Worm (Caenorhabditis elegans) whole organism, late embryonic: ENCODE measurements around the gene F20A1.2.

Experiments
- C38D4.7 ChIP-seq: fragments of 200-800 bp; sonication (Bioruptor generic); optimal IDR thresholded peaks from 2 replicates; lab custom pipeline; 2018; ENCODE audit warnings: mild to moderate bottlenecking, missing genetic modification characterization, moderate library complexity, missing compliant biosample characterization
- K09A11.1 ChIP-seq: sonication (generic microtip); optimal IDR thresholded peaks from 2 replicates; lab custom pipeline; 2017; ENCODE audit warnings: antibody characterized with exemption, mild to moderate bottlenecking, missing genetic modification characterization, missing compliant biosample characterization; ENCODE audit not compliant: insufficient read depth
- T23F11.4 ChIP-seq: fragments of 200-800 bp; sonication (Bioruptor generic); optimal IDR thresholded peaks from 2 replicates; lab custom pipeline; 2018; ENCODE audit warnings: mild to moderate bottlenecking, missing genetic modification characterization, missing compliant biosample characterization
- ahr-1 ChIP-seq: sonication (generic microtip); optimal IDR thresholded peaks from 2 replicates; lab custom pipeline; 2016; ENCODE audit warnings: missing genetic modification characterization, missing compliant biosample characterization
- ceh-14 ChIP-seq: sonication (generic microtip); optimal IDR thresholded peaks from 2 replicates; lab custom pipeline; 2016; ENCODE audit warnings: missing genotype, missing genetic modification characterization, missing compliant biosample characterization
- ceh-18 ChIP-seq: sonication (generic microtip); optimal IDR thresholded peaks from 2 replicates; lab custom pipeline; 2016; ENCODE audit warnings: missing genetic modification characterization, missing compliant biosample characterization
- ceh-19 ChIP-seq: fragments of 200-800 bp; sonication (Bioruptor generic); optimal IDR thresholded peaks from 2 replicates; lab custom pipeline; 2018; ENCODE audit warnings: mild to moderate bottlenecking, missing genetic modification characterization, missing compliant biosample characterization
- ceh-2 ChIP-seq: sonication (generic microtip); optimal IDR thresholded peaks from 2 replicates; lab custom pipeline; 2016; ENCODE audit warnings: missing genotype, missing genetic modification characterization, missing compliant biosample characterization
- ceh-24 ChIP-seq: sonication (generic microtip); optimal IDR thresholded peaks from 2 replicates; lab custom pipeline; 2016; ENCODE audit warnings: mild to moderate bottlenecking, missing genetic modification characterization, missing compliant biosample characterization
- ceh-30 ChIP-seq: fragments of 150-350 bp; optimal IDR thresholded peaks from 2 replicates; lab custom pipeline; 2014; ENCODE audit warnings: missing biosample characterization, missing genetic modification characterization
- ceh-31 ChIP-seq: sonication (generic microtip); optimal IDR thresholded peaks from 2 replicates; lab custom pipeline; 2016; ENCODE audit warnings: missing genetic modification characterization, missing compliant biosample characterization
- ceh-48 ChIP-seq: sonication (generic microtip); optimal IDR thresholded peaks from 2 replicates; lab custom pipeline; 2016; ENCODE audit warnings: missing genetic modification characterization, inconsistent platforms, missing compliant biosample characterization
- ceh-6 ChIP-seq: fragments of 200-800 bp; sonication (Bioruptor generic); optimal IDR thresholded peaks from 2 replicates; lab custom pipeline; 2018; ENCODE audit warnings: mild to moderate bottlenecking, missing genetic modification characterization, missing compliant biosample characterization
- ceh-9 ChIP-seq: sonication (generic microtip); optimal IDR thresholded peaks from 2 replicates; lab custom pipeline; 2016; ENCODE audit warnings: mild to moderate bottlenecking, missing genetic modification characterization, inconsistent platforms, missing compliant biosample characterization
- che-1 ChIP-seq: sonication (generic microtip); optimal IDR thresholded peaks from 2 replicates; lab custom pipeline; 2016; ENCODE audit warnings: mild to moderate bottlenecking, missing genetic modification characterization, missing compliant biosample characterization
- dve-1 ChIP-seq: sonication (generic microtip); optimal IDR thresholded peaks from 2 replicates; lab custom pipeline; 2017; ENCODE audit warnings: antibody characterized with exemption, mild to moderate bottlenecking, missing genetic modification characterization, missing compliant biosample characterization
- fax-1 ChIP-seq: sonication (generic microtip); optimal IDR thresholded peaks from 2 replicates; lab custom pipeline; 2016; ENCODE audit warnings: missing genotype, missing genetic modification characterization, missing compliant biosample characterization
- fkh-6 ChIP-seq: sonication (generic microtip); optimal IDR thresholded peaks from 2 replicates; lab custom pipeline; 2016; ENCODE audit warnings: missing genetic modification characterization, missing compliant biosample characterization
- gmeb-2 ChIP-seq: sonication (generic microtip); optimal IDR thresholded peaks from 2 replicates; lab custom pipeline; 2016; ENCODE audit warnings: missing genetic modification characterization, inconsistent platforms, missing compliant biosample characterization
- hlh-13 ChIP-seq: fragments of 200-800 bp; sonication (Bioruptor generic); optimal IDR thresholded peaks from 2 replicates; lab custom pipeline; 2018; ENCODE audit warnings: mild to moderate bottlenecking, missing genetic modification characterization, missing compliant biosample characterization
- hlh-30 ChIP-seq: sonication (generic microtip); optimal IDR thresholded peaks from 2 replicates; lab custom pipeline; 2017; ENCODE audit warnings: antibody characterized with exemption, missing genetic modification characterization, missing compliant biosample characterization; ENCODE audit not compliant: insufficient read depth
- hlh-6 ChIP-seq: sonication (generic microtip); optimal IDR thresholded peaks from 2 replicates; lab custom pipeline; 2016; ENCODE audit warnings: missing genotype, missing genetic modification characterization, missing compliant biosample characterization
- hlh-8 ChIP-seq: sonication (generic microtip); optimal IDR thresholded peaks from 2 replicates; lab custom pipeline; 2016; ENCODE audit warnings: missing genotype, missing genetic modification characterization, missing compliant biosample characterization
- madf-2 ChIP-seq: sonication (generic microtip); optimal IDR thresholded peaks from 2 replicates; lab custom pipeline; 2017; ENCODE audit warnings: missing genetic modification characterization, missing compliant biosample characterization
- npax-4 ChIP-seq: sonication (generic microtip); optimal IDR thresholded peaks from 2 replicates; lab custom pipeline; 2016; ENCODE audit warnings: missing genetic modification characterization, missing compliant biosample characterization
- pag-3 ChIP-seq: sonication (generic microtip); optimal IDR thresholded peaks from 2 replicates; lab custom pipeline; 2016; ENCODE audit warnings: missing compliant biosample characterization, missing genetic modification characterization, borderline replicate concordance
- pat-9 ChIP-seq: fragments of 200-800 bp; sonication (Bioruptor generic); optimal IDR thresholded peaks from 2 replicates; lab custom pipeline; 2018; ENCODE audit warnings: mild to moderate bottlenecking, missing genetic modification characterization, moderate library complexity, missing compliant biosample characterization
- pax-1 ChIP-seq: fragments of 150-350 bp; optimal IDR thresholded peaks from 2 replicates; lab custom pipeline; 2014; ENCODE audit warnings: missing biosample characterization, missing genetic modification characterization
- pros-1 ChIP-seq: fragments of 150-350 bp; optimal IDR thresholded peaks from 2 replicates; lab custom pipeline; 2014; ENCODE audit warnings: missing biosample characterization, missing genetic modification reagents, missing genetic modification characterization
- ref-2 ChIP-seq: sonication (generic microtip); optimal IDR thresholded peaks from 2 replicates; lab custom pipeline; 2016; ENCODE audit warnings: missing genetic modification characterization, missing compliant biosample characterization
- rnt-1 ChIP-seq: sonication (generic microtip); optimal IDR thresholded peaks from 2 replicates; lab custom pipeline; 2016; ENCODE audit warnings: missing genetic modification characterization, missing compliant biosample characterization
- syd-9 ChIP-seq: sonication (generic microtip); optimal IDR thresholded peaks from 2 replicates; lab custom pipeline; 2016; ENCODE audit warnings: mild to moderate bottlenecking, missing genetic modification characterization, moderate library complexity, missing compliant biosample characterization
- tbx-2 ChIP-seq: sonication (generic microtip); optimal IDR thresholded peaks from 2 replicates; lab custom pipeline; 2016; ENCODE audit warnings: missing genetic modification characterization, missing compliant biosample characterization
- ttx-3 ChIP-seq: sonication (generic microtip); optimal IDR thresholded peaks from 2 replicates; lab custom pipeline; 2016; ENCODE audit warnings: missing genetic modification reagents, missing genetic modification characterization, missing compliant biosample characterization
- unc-55 ChIP-seq: sonication (generic microtip); optimal IDR thresholded peaks from 2 replicates; lab custom pipeline; 2017; ENCODE audit warnings: missing biosample characterization, missing genetic modification reagents, missing genetic modification characterization
- unc-86 ChIP-seq: sonication (generic microtip); optimal IDR thresholded peaks from 2 replicates; lab custom pipeline; 2016; ENCODE audit warnings: missing genetic modification characterization, missing compliant biosample characterization
- zip-5 ChIP-seq: sonication (generic microtip); optimal IDR thresholded peaks from 2 replicates; lab custom pipeline; 2016; ENCODE audit warnings: missing genetic modification characterization, missing compliant biosample characterization
- ztf-16 ChIP-seq: sonication (generic microtip); optimal IDR thresholded peaks from 2 replicates; lab custom pipeline; 2017; ENCODE audit warnings: missing genetic modification characterization, missing compliant biosample characterization

Gene F20A1.2

DNA sequence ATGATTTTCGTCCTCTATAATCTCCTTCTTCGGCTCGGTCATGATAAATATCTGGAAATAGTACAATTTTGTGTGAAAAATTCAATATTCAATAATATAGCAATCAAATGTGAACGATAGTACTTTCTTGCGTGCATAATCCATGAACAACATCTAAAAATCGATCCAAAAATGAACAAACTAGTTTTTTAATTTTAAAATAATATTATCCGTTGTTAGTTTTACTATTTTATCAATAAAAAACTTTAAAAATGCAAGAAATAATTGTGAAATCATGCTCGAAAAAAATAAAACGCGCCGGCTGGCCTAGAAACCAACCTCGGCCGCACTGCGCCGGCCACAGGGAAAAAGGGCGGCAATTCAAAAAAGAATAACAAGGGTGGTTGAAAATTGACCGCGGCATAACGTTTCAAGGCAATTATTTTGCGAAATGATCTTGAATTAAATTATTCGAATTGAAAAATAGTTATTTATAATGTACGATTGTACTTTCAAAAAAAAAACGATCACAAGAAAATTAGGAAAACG lies 38.6 kb downstream of the F20A1.2 start, which contains the start of gene mys-1 (continued):
- TF ChIP-seq T23F11.4 (GFP tag; lab: Kevin White, UChicago) (no peak), hlh-6 (tag; lab: Kevin White, UChicago) (no peak), zip-5 (tag; lab: Kevin White, UChicago) (peak; percentile 77), ceh-48 (tag; lab: Kevin White, UChicago) (no peak), hlh-8 (tag; lab: Kevin White, UChicago) (peak; percentile 78), unc-86 (tag; lab: Kevin White, UChicago) (peak; percentile 1), tbx-2 (tag; lab: Kevin White, UChicago) (peak; percentile 86), fax-1 (peak; percentile 63), ztf-16 (tag; lab: Kevin White, UChicago) (peak; percentile 27), hlh-13 (GFP tag; lab: Kevin White, UChicago) (no peak), ceh-14 (tag; lab: Kevin White, UChicago) (peak; percentile 72)

DNA sequence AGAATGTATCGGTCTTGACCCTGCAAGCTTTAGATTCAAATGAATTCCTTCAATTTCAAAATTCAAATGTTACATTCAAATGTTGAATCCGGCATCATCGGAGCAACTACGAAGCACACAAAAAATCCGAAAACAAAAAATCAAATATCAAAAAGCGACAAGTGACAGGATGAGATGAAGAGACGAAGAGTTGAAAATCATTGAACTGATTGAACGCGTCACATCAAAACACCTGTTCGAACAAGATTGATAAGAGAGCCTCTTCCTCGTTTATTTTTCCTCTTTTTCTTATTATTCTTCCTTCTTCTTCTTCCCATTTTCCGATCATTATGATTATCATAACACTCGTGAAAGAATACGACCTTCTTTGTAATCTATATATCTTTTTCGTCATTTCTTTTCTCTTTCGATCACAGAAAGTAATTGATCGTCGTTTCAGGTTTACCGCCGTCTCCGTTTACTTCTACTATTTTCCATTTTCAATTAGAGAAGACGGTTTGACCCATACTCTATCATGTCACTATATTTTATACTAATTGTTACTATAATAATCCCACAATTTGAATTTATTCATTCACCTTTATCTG lies 39.5 kb downstream of the F20A1.2 start, which contains the start of gene VC5.2:
VC5.2 (plus strand) TSS at position 439 of the 587 bp plus-strand sequence.
- TF ChIP-seq ceh-6 (GFP tag; lab: Kevin White, UChicago) = no peak
- peak; percentile 72 for TF ChIP-seq unc-55 (GFP tag; lab: Kevin White, UChicago)
- TF ChIP-seq npax-4 (tag; lab: Kevin White, UChicago) = no peak

- TF ChIP-seq tbx-2 (tag; lab: Kevin White, UChicago) (no peak), pag-3 (tag; lab: Kevin White, UChicago) (no peak), ceh-30 (tag; lab: Kevin White, UChicago) (no peak), che-1 (tag; lab: Kevin White, UChicago) (no peak), fkh-6 (no peak), ref-2 (no peak), hlh-13 (GFP tag; lab: Kevin White, UChicago) (no peak), ceh-19 (no peak), ceh-9 (tag; lab: Kevin White, UChicago) (no peak), ttx-3 (tag; lab: Kevin White, UChicago) (no peak), madf-2 (tag; lab: Kevin White, UChicago) (no peak)
Measured at ce11 chrV:7087340-7087739, 41.2 kb downstream of the F20A1.2 start.

ce11 chrV:7089217-7089616 lies 43.1 kb downstream of the F20A1.2 start:
- TF ChIP-seq ceh-2 (tag; lab: Kevin White, UChicago) = no peak
- TF ChIP-seq ttx-3 (tag; lab: Kevin White, UChicago) = no peak
- TF ChIP-seq ceh-24 (tag; lab: Kevin White, UChicago) = no peak
- TF ChIP-seq pax-1 (tag; lab: Kevin White, UChicago) = no peak
- TF ChIP-seq hlh-30 (tag; lab: Kevin White, UChicago) = no peak
- no peak for TF ChIP-seq K09A11.1 (tag; lab: Kevin White, UChicago)
- TF ChIP-seq ahr-1 (tag; lab: Kevin White, UChicago) = no peak
- TF ChIP-seq npax-4 (tag; lab: Kevin White, UChicago) = no peak
- no peak for TF ChIP-seq hlh-13 (GFP tag; lab: Kevin White, UChicago)
- TF ChIP-seq madf-2 (tag; lab: Kevin White, UChicago) = no peak

- no peak for TF ChIP-seq syd-9 (tag; lab: Kevin White, UChicago)
- TF ChIP-seq hlh-13 (GFP tag; lab: Kevin White, UChicago) = no peak
- no peak for TF ChIP-seq rnt-1
- no peak for TF ChIP-seq C38D4.7 (GFP tag; lab: Kevin White, UChicago)
- no peak for TF ChIP-seq ceh-24 (tag; lab: Kevin White, UChicago)
- no peak for TF ChIP-seq ceh-2 (tag; lab: Kevin White, UChicago)
- no peak for TF ChIP-seq pros-1
- no peak for TF ChIP-seq dve-1
- no peak for TF ChIP-seq gmeb-2 (tag; lab: Kevin White, UChicago)
- TF ChIP-seq ceh-18 (tag; lab: Kevin White, UChicago) = no peak
- no peak for TF ChIP-seq ref-2
- no peak for TF ChIP-seq ceh-31 (tag; lab: Kevin White, UChicago)
- TF ChIP-seq npax-4 (tag; lab: Kevin White, UChicago) = no peak
- TF ChIP-seq pag-3 (tag; lab: Kevin White, UChicago) = no peak
- TF ChIP-seq pat-9 (tag; lab: Kevin White, UChicago) = no peak
- TF ChIP-seq, all 69 proteins: peak for 0
Measured at ce11 chrV:7091287-7091686, 45.2 kb downstream of the F20A1.2 start, which contains the start of gene nhr-286. TSS of gene nhr-286 (minus strand) at chrV:7091610.
